Worm (Caenorhabditis elegans): ENCODE measurements around the gene Y43C5B.2.

Y43C5B.2 gene

DNA sequence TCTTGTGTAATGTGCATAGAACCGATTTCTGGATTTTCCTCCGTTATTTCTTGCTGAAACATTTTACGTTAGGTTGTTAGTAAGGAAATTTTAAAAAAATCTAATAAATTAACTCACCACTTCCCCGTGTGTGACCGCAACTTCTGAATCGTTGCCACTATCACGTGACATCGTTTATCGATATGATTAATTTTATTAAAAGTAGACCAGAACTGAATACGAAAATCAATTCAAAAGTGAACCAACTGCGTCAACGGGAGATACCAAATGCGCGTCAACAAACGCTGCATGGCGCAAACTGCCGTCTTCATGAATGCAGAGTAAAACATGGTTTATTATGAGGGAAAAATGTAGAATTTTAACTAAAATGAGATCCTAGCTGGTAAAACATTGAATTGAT lies 13.9 kb upstream of the Y43C5B.2 start, which contains the start of gene sir-2.1:
sir-2.1 (minus strand) TSS at position 212 of the 400 bp plus-strand sequence.
- no peak for TF ChIP-seq egl-27 (tag; optimal IDR thresholded peaks at IDR 0.05)
- TF ChIP-seq nhr-11 (tag; optimal IDR thresholded peaks at IDR 0.05) = no peak
- TF ChIP-seq pha-4 (tag; optimal IDR thresholded peaks at IDR 0.05) = peak; percentile 47
- no peak for TF ChIP-seq ceh-82 (tag; optimal IDR thresholded peaks at IDR 0.05)
- TF ChIP-seq skn-1 (tag; optimal IDR thresholded peaks at IDR 0.05) = no peak
- TF ChIP-seq zag-1 (tag; optimal IDR thresholded peaks at IDR 0.05) = no peak
- TF ChIP-seq daf-12 (tag; optimal IDR thresholded peaks at IDR 0.05) = no peak
- TF ChIP-seq tbx-2 (tag; optimal IDR thresholded peaks at IDR 0.05) = no peak
- TF ChIP-seq nhr-23 (tag; optimal IDR thresholded peaks at IDR 0.05) = peak; percentile 55
- TF ChIP-seq pqm-1 (tag; optimal IDR thresholded peaks at IDR 0.05) = no peak
- TF ChIP-seq fos-1 (tag; optimal IDR thresholded peaks at IDR 0.05) = no peak
- no peak for TF ChIP-seq fkh-2 (tag; optimal IDR thresholded peaks at IDR 0.05)
- TF ChIP-seq snpc-4 (tag; optimal IDR thresholded peaks at IDR 0.05) = peak; percentile 33
- no peak for TF ChIP-seq mdl-1 (tag; optimal IDR thresholded peaks at IDR 0.05)
- TF ChIP-seq R02D3.7 (tag; optimal IDR thresholded peaks at IDR 0.05) = no peak
- no peak for TF ChIP-seq ztf-11 (tag; optimal IDR thresholded peaks at IDR 0.05)
- TF ChIP-seq nhr-25 (tag; optimal IDR thresholded peaks at IDR 0.05) = peak; percentile 9
- TF ChIP-seq lin-15B (tag; optimal IDR thresholded peaks at IDR 0.05) = peak; percentile 58
- TF ChIP-seq mml-1 (tag; optimal IDR thresholded peaks at IDR 0.05) = no peak
- TF ChIP-seq lsy-12 (tag; optimal IDR thresholded peaks at IDR 0.05) = peak; percentile 54
- TF ChIP-seq ama-1 (optimal IDR thresholded peaks at IDR 0.05) = peak; percentile 59
- TF ChIP-seq nhr-12 (tag; optimal IDR thresholded peaks at IDR 0.05) = no peak
- no peak for TF ChIP-seq fkh-10 (GFP tag; optimal IDR thresholded peaks at IDR 0.05)
- peak; percentile 13 for TF ChIP-seq nhr-43 (tag; optimal IDR thresholded peaks at IDR 0.05; ENCODE audit: poor library complexity, severe bottlenecking)
- no peak for TF ChIP-seq nhr-28 (tag; optimal IDR thresholded peaks at IDR 0.05)
- TF ChIP-seq egl-5 (tag; optimal IDR thresholded peaks at IDR 0.05) = no peak
- no peak for TF ChIP-seq ceh-16 (tag; optimal IDR thresholded peaks at IDR 0.05)
- TF ChIP-seq sea-2 (GFP tag; optimal IDR thresholded peaks at IDR 0.05) = no peak
- TF ChIP-seq lin-39 (tag; optimal IDR thresholded peaks at IDR 0.05) = peak; percentile 27
- TF ChIP-seq ztf-4 (tag; optimal IDR thresholded peaks at IDR 0.05) = no peak
- TF ChIP-seq unc-39 (tag; optimal IDR thresholded peaks at IDR 0.05) = no peak
- no peak for TF ChIP-seq nhr-237 (tag; optimal IDR thresholded peaks at IDR 0.05)
- TF ChIP-seq nfya-1 (tag; optimal IDR thresholded peaks at IDR 0.05; ENCODE audit: insufficient read depth) = peak; percentile 26
- TF ChIP-seq aly-2 (tag; optimal IDR thresholded peaks at IDR 0.05) = no peak
- TF ChIP-seq unc-62 (GFP tag; optimal IDR thresholded peaks at IDR 0.05) = no peak
- TF ChIP-seq nhr-77 (tag; optimal IDR thresholded peaks at IDR 0.05) = no peak
- TF ChIP-seq elt-2 (tag; optimal IDR thresholded peaks at IDR 0.05) = peak; percentile 32
- peak; percentile 31 for TF ChIP-seq ceh-28 (tag; optimal IDR thresholded peaks at IDR 0.05)
- TF ChIP-seq elt-3 (tag; optimal IDR thresholded peaks at IDR 0.05) = no peak
- TF ChIP-seq nhr-67 (tag; optimal IDR thresholded peaks at IDR 0.05) = no peak
- TF ChIP-seq jun-1 (tag; optimal IDR thresholded peaks at IDR 0.05) = peak; percentile 2
- TF ChIP-seq hmg-11 (tag; optimal IDR thresholded peaks at IDR 0.05) = no peak

- no peak for TF ChIP-seq unc-39 (tag; optimal IDR thresholded peaks at IDR 0.05)
- TF ChIP-seq fos-1 (tag; optimal IDR thresholded peaks at IDR 0.05) = no peak
- no peak for TF ChIP-seq nfya-1 (tag; optimal IDR thresholded peaks at IDR 0.05; ENCODE audit: insufficient read depth)
- TF ChIP-seq pqm-1 (tag; optimal IDR thresholded peaks at IDR 0.05) = no peak
- TF ChIP-seq R02D3.7 (tag; optimal IDR thresholded peaks at IDR 0.05) = no peak
- no peak for TF ChIP-seq nhr-237 (tag; optimal IDR thresholded peaks at IDR 0.05)
- TF ChIP-seq snpc-4 (tag; optimal IDR thresholded peaks at IDR 0.05) = no peak
- TF ChIP-seq eor-1 (tag; optimal IDR thresholded peaks at IDR 0.05) = no peak
- TF ChIP-seq mdl-1 (tag; optimal IDR thresholded peaks at IDR 0.05) = no peak
- TF ChIP-seq nhr-12 (tag; optimal IDR thresholded peaks at IDR 0.05) = no peak
- no peak for TF ChIP-seq nhr-28 (tag; optimal IDR thresholded peaks at IDR 0.05)
- TF ChIP-seq ama-1 (optimal IDR thresholded peaks at IDR 0.05) = no peak
- TF ChIP-seq lin-39 (tag; optimal IDR thresholded peaks at IDR 0.05) = no peak
- no peak for TF ChIP-seq daf-12 (tag; optimal IDR thresholded peaks at IDR 0.05)
- no peak for TF ChIP-seq ceh-16 (tag; optimal IDR thresholded peaks at IDR 0.05)
These were observed 8.2 kb upstream of the Y43C5B.2 start, which contains the start of gene ugt-59 for ce11 chrIV:10360336-10360735. Gene ugt-59, plus strand, starts transcription at chrIV:10360636.

All from whole organism, L3 larva.